Fruit fly (Drosophila melanogaster): ENCODE data around the gene CG42322.

CG42322 gene

DNA sequence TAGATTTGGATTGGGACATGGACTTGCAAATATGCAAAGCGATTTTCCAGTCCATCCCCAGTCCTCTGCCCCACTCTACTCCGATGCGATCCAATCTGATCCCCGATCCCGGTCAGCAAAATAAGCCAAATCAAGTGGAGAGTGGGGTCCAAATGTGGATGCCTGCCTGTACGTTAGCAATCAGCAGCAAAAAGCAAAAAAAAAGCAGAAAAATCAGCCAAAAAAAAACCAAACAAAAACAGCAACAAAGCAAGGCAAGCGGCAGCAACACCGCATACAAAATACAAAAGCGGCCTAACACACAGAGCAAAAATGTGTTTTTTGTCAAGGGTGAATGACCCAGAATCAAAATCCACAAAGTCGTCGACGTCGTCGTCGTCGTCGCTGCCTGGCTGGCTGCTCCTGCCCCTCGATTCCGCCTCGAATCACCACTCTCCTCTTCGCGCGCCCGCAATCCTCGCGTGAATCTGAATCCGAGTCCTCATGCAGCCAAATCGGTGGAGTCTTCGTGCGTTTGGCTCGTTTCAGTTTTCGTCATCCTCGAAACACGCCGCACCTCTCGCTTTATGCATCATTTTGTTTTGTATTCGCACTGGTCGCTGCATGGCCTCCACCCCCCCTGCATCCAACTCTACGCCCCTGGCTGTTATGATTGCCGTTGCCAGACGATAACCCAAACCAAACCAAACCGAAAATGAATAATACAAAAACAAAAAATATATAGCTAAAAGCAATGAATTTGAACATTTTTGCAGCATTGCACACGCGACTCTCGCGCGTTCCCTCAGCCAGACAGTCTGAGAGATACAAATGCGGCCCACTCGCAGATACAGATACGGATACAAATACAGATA, 25.6 kb downstream of the CG42322 start:
- TF ChIP-seq CTCF (optimal IDR thresholded peaks at IDR 0.05) = no peak
- no peak for TF ChIP-seq CG8478 (optimal IDR thresholded peaks at IDR 0.05)

DNA sequence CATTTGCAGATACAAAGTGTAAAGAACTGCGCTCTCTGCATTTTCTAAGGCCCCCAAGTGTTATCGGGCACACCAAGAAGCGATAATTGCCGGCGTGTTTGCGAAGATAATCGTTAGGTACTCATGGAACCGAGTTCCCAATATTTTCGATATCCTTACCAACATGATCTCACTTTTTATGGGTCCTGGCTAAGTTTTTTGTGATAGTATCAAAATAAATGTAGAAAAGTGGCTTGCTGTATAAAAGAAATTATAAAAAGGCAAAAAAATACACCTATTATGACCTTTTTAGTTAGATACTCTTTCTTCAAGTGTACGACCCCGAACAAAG, 26.2 kb downstream of the CG42322 start:
- TF ChIP-seq CTCF (optimal IDR thresholded peaks at IDR 0.05) = no peak
- TF ChIP-seq CG8478 (optimal IDR thresholded peaks at IDR 0.05) = no peak

DNA sequence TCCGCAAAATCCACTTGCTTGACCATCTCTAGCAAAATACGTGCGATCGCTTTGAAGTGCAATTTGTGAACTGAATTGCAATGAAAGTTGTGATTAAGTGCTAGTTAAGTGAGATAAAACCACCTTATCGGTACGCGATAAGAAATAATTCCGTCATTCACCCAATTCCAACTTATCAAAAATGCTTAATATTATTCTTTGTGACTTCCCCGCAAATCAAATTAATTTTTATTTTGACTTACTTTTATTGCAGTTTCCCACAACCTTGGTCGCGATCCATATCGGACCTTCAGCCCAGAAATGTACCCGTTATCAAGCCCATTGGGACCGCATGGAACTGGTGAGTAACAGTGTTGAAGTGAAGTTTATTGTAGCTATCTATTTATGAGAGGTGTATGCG, 32.6 kb downstream of the CG42322 start, which contains the start of gene Takl1:
TSS of gene Takl1 (minus strand) at position 59 of the 400 bp plus-strand sequence.
- TF ChIP-seq CG8478 (optimal IDR thresholded peaks at IDR 0.05) = no peak
- no peak for TF ChIP-seq CTCF (optimal IDR thresholded peaks at IDR 0.05)

DNA sequence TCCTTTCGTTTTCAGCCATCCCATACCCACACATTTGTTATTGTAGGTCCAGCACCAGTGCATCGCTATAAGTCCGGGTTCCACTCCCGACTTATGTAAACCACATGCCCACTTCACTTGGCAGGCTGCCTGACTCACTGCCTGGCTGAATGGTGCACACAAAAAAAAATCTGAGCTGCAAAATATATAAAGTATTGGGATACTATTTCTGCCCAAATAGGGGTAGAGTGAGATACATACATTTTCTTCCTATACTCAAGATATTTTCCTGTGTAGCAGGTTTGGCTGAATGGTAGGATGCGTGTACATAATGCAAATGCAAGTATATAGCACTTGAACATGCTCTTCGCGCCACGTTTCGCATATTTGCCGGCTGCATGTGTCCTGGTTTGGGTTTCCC, 33.3 kb downstream of the CG42322 start:
- TF ChIP-seq CG8478 (optimal IDR thresholded peaks at IDR 0.05) (no peak), CTCF (optimal IDR thresholded peaks at IDR 0.05) (no peak)

DNA sequence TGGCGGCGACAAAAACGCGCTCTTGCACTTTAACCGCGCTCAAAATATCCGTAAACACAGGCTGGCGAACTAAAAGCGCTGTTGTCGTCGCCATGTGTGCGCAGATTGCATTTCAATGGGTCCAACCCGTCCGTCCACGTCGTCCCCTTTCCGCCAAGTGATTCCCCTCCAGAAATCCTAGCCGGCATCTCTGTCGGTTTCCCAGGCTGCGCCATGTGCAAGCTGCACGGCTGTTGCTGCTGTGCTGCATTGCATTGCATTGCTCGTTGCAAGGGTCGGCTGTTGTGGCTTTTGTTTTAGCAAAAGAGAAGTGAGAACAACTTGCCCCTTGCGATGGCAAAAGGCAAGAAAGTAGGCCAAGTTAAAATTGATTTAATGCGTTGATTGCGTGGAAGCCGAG, 34.2 kb downstream of the CG42322 start:
- TF ChIP-seq CG8478 (optimal IDR thresholded peaks at IDR 0.05) = no peak
- no peak for TF ChIP-seq CTCF (optimal IDR thresholded peaks at IDR 0.05)

DNA sequence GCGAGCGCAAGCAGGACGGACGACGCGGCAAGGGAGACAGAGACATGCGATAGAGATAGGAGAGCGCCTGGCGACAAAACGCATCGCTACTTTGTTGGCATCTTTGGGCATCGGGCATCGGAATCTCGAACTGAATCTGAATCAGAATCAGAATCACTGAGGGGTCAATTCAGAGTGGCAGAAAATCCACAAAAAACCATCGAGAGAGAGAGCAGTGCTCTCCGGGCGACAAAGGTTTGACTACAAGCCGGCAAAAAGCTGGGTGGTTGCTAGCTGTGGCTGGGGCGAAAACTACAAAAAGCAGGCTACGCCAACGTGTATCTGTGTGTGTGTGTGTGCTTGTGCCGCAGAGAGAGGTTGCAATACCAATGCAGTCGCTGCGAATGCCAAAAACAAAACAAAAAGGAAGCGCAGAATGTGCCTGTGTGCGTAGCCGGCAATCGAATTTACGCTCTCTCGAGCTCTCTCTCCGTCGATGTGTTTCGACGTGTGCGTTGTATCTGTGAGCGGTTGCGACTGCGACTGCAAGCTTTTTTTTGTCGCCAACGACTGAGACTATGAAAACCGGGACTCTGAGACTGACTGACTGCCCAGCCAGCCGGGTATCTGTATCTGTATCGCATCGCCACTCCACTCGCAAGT, 38.5 kb downstream of the CG42322 start:
- TF ChIP-seq CG8478 (optimal IDR thresholded peaks at IDR 0.05) (no peak), CTCF (optimal IDR thresholded peaks at IDR 0.05) (no peak)

DNA sequence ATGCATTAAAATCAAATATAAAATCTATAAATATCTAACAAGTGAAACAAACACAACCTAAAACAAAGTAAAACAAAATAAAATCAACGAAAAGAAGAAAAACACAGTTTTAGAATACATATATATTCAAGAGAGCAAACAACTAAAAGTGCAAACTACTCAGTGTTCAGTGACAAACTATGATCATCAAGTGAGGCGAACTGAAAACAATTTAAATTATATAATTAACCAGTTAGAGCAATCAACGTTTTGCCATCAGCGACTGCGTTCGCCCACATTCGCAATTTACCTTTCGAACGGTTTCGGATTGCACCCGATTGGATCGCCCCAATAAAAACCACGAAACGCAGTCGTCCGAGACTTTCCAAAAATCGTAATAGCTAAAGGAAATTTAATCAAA, 39.6 kb downstream of the CG42322 start:
- TF ChIP-seq CTCF (optimal IDR thresholded peaks at IDR 0.05) (no peak), CG8478 (optimal IDR thresholded peaks at IDR 0.05) (no peak)

DNA sequence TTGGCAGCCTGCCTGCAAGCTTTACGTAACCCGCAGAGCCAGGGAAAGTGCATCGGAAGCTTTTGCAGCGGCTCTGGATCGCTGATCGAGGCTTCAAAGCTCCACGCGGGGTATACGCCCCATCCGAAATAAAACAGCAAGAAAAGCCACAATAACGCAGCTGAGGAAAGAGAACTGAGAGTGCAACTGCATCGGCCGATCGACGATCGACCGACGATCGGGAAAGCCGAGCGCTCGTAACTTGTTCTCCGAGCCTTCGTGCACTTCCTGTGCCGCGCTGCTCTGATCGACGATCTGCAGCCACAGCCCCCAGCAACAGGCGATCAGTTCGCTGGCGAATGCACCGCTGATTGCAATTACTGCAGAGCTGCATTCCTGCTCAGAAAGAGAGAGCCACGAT, 40.1 kb downstream of the CG42322 start:
- TF ChIP-seq CTCF (optimal IDR thresholded peaks at IDR 0.05) (no peak), CG8478 (optimal IDR thresholded peaks at IDR 0.05) (no peak)

DNA sequence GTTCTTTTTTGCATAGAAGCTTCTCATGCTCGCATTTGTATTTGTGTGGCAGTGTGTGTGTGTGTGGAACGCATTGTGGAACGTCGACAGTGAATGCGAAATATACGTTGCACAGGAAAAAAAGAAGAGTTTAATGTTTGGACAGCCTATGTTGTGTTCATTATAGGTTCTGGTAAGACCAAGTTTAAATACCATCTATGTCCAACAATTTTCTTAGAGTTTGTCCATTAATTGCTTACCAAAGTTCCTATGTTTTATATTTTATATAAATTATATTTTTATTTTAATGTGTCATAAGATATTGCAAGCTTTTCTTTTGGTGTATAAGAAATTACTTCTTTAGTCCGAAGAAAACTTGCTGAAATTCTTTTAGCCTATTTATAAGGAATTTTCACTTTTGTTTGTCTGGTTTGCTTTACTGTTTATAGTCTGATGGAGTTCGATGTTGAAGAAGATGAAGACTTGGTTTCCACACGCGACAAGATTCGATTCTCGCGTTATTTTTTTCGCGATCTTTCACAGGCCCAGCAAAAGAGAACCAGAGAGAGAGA, 42.3 kb downstream of the CG42322 start:
- TF ChIP-seq CTCF (optimal IDR thresholded peaks at IDR 0.05) (no peak), CG8478 (optimal IDR thresholded peaks at IDR 0.05) (no peak)

DNA sequence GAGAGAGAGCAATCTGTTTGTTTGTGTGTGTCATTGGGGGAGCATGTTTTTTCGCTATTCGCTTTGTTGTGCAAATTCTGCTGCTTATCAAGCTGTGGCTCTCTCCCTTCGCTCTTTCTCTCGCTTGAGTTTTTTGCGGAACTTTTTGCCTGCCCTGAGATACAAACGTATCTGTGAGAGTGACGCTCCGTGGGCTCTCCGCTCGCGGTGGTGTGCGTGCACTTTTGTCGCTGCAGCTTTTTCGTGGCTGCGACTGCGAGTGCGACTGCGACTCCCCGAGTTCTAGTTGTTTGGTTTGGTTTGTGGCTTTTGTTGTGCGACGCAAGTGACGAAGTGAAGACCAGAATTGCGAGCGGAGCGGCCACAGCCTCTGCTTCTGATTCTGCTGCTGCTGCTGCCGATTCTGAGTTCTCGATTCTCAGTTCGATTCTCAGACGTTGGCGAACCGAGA, 42.8 kb downstream of the CG42322 start:
- no peak for TF ChIP-seq CTCF (optimal IDR thresholded peaks at IDR 0.05)
- no peak for TF ChIP-seq CG8478 (optimal IDR thresholded peaks at IDR 0.05)

DNA sequence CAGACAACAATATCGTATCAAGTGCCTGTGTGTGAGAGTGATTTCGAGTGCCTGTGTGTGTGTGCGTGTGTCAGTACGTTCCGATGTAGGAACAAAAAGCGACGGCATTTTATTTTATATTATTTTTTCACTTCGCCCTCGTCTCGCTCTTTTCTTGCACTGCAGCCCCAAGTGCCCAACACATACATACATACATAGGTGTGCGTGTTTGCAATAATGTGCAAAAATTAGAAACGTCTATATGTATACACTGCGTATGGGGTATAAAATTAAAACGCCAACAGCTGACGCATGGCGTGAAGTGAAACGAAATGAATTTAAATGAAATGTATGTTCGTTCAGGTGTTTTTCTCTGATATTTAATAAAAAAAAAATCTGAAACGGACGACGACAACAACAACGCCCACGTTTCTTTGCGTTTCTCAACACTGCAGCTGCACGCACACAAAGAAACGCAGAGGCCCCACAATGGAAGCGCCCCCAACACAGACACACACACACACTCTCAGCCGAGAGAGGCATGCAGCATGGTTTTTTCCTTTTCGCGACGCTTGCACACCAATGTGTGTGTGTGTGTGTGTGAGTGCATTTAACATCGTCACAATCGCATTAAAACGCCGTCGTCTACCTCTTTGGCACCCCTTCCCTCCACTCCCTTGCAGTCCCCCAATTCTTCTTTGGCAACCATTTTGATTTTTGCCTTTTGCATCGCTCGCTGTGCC, 44.0 kb downstream of the CG42322 start:
- TF ChIP-seq CG8478 (optimal IDR thresholded peaks at IDR 0.05) = no peak
- no peak for TF ChIP-seq CTCF (optimal IDR thresholded peaks at IDR 0.05)

DNA sequence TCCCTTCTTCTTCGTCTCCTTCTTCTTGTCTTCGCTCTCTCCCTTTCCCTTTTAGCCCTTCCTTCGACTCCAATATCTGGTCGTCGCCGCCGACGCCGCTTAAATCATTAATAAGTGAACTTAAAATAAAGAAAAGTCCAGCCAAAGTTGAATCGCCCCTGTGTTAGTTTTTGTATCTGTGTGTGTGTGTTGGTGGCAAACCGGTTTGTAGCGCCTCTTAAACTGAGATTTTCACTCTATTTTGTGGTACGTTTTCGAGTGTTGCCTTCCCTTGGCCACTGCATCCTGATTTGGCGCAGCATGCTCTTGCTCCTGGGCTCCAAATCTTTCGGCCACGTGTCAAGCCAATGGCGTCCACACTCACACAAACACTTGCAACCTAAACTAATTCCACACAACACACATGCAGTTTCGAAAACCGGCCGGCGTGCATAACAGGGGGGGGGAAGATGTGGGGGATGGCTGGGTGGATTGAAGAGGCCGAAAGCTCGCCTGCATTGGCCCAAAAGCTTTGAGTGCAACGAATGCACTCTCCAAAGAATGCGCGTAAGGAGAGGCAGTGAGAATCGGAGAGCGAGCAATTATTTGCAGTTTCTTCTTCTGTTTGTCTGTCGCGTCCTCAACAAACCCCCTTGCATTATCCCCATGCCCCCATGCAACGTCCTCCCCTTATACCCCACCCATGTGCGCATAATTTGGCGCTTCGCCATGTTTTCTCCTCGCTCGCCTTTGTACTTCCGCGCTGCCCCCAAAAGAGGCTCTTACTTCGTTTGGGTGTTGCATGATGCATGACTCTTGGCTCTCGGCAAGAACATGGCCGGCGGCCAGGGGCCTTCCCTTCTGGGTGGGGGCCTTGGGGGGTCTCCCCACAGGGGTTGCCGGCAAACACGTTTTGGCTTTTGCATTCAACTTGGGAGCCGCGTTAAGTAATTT, 44.8 kb downstream of the CG42322 start:
- TF ChIP-seq CG8478 (optimal IDR thresholded peaks at IDR 0.05) (no peak), CTCF (optimal IDR thresholded peaks at IDR 0.05) (no peak)

DNA sequence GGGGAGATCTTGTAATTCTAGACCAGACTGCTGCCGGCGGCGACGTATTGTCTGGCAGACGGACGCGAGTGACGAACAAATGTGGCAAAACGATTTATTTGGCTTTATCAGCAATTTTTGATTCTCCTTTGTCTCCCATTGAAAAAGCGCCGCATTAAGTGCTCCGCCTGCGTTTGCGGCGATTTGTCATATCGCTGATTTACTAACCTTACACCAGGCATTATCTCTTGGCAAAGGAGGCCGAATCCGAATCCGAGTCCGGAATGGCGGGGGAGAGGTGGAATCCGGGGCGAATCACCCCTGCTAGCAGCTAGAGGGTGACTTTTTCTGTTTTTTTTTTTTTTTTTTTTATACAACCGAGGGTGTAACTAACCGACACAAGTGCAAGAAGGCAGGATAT, 48.7 kb downstream of the CG42322 start:
- TF ChIP-seq CG8478 (optimal IDR thresholded peaks at IDR 0.05) = no peak
- no peak for TF ChIP-seq CTCF (optimal IDR thresholded peaks at IDR 0.05)

DNA sequence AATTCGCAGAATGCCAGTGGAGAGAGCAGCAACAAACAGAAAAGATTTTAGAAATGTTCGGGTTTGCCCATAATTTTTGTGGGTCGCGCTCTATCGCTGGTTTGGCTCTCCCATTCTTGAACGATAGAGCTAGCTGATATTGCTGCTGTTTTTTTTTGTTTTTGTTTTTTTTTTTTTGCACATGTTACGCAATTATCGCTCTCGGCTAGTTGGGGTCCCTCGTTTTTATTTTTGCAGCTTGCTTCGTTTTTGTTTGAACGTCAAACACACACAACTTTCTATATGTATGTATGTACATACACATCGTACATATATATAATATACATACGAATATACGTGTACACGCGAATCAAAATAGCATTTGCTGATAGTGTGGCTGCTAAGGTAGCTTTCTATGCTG, 50.5 kb downstream of the CG42322 start:
- TF ChIP-seq CTCF (optimal IDR thresholded peaks at IDR 0.05) = no peak

Data from S2 (cell line).